Worm (Caenorhabditis elegans): Measurements from ENCODE around the gene Y46H3C.5.

DNA sequence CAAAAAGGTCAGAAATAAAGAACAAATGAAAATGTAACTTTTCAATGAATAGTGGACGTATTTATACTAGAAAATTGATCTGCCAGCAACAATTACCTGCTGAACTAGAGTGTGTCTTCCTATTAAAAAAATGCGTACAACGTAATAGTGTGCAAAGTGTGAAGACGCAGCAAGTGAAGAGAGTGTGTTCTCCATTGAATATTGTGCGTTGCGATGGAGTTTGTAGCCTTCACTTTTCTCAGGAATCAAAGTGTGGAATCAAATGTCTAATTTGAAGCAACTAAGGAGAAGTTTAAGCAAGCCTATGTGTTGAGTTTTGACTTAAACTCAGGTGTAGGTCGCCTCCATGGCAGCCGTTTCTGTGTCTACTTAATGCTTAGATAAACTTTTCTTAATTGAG lies 39.6 kb upstream of the Y46H3C.5 start, which contains the start of gene gst-21:
- TF ChIP-seq him-1 (tag; optimal IDR thresholded peaks at IDR 0.05) (no peak), W03F9.2 (tag; optimal IDR thresholded peaks at IDR 0.05) (no peak), dao-5 (tag; optimal IDR thresholded peaks at IDR 0.05) (no peak)
